3 fruit fly cellular contexts compared by ENCODE assay signal in the genomic region with DNA sequence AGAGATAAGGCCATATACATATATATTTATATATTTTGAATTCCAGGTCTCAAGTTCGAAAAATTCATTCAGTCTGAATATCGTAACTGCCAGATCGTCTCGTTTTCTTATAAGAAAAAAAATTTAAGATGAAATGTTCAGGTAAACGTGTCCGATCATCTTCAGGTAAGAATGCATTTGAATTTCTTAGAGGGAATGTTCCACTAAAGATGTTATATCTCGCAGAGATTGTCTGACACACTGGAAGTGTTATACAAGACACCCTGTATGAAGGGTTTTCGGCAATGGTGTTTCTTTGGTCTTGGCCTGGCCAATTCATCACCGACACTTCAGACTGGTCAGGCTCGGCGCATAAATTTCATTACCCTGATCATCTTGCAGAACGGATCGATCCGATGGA.
TF ChIP-seq lines count a peak whose summit lies in the region.

No protein-coding gene starts in this region.

- peak; percentile 29 to 37 for TF ChIP-seq CTCF in S2 (optimal IDR thresholded peaks at IDR 0.05; lab: Kevin White, UChicago)
- no peak for TF ChIP-seq CTCF in whole organism, embryonic (GFP tag; optimal IDR thresholded peaks at IDR 0.05; lab: Kevin White, UChicago)

TF ChIP-seq in whole organism, adult, 20 proteins besides CTCF, POLR2A, EP300 and RAD21:
- no peak for TF ChIP-seq pad (GFP tag; optimal IDR thresholded peaks at IDR 0.05; lab: Kevin White, UChicago)
- TF ChIP-seq kay (GFP tag; lab: Kevin White, UChicago; ENCODE audit: borderline replicate concordance), result peak; percentile 6

TF ChIP-seq in whole organism, embryonic, 481 proteins besides CTCF, POLR2A, EP300 and RAD21:
- TF ChIP-seq CG17612 (GFP tag; IDR thresholded peaks at IDR 0.05; lab: Robert Waterston, UW) (no peak), CG6254 (GFP tag; optimal IDR thresholded peaks at IDR 0.05; lab: Kevin White, UChicago) (peak; percentile 52), ftz-f1 (GFP tag; optimal IDR thresholded peaks at IDR 0.05; lab: Kevin White, UChicago) (no peak), sens (GFP tag; lab: Kevin White, UChicago) (peak; percentile 22), CG18011 (GFP tag; optimal IDR thresholded peaks at IDR 0.05; lab: Kevin White, UChicago) (peak; percentile 91), pros (GFP tag; optimal IDR thresholded peaks at IDR 0.05; lab: Kevin White, UChicago) (peak; percentile 59), CG11696 (GFP tag; IDR thresholded peaks at IDR 0.05; lab: Robert Waterston, UW) (no peak), zen (tag; optimal IDR thresholded peaks at IDR 0.05; lab: Kevin White, UChicago) (peak; percentile 88), CG18599 (GFP tag; optimal IDR thresholded peaks at IDR 0.05; lab: Kevin White, UChicago) (no peak), btn (GFP tag; optimal IDR thresholded peaks at IDR 0.05; lab: Kevin White, UChicago) (no peak), CG10366 (GFP tag; IDR thresholded peaks at IDR 0.05; lab: Robert Waterston, UW) (peak; percentile 42), Ets65A (GFP tag; lab: Kevin White, UChicago) (peak; percentile 24), insv (GFP tag; optimal IDR thresholded peaks at IDR 0.05; lab: Kevin White, UChicago) (peak; percentile 82 to 99), CG11093 (GFP tag; IDR thresholded peaks at IDR 0.05; lab: Robert Waterston, UW) (no peak), CG9876 (GFP tag; optimal IDR thresholded peaks at IDR 0.05; lab: Kevin White, UChicago) (no peak)
